Worm (Caenorhabditis elegans) whole organism, L3 larva: ENCODE measurements around the gene swp-1.

Source experiments
- ama-1 ChIP-seq: fragments of 150-350 bp; optimal IDR thresholded peaks from 2 replicates; lab custom pipeline; 2018
- elt-1 ChIP-seq: fragments of 150-350 bp; optimal IDR thresholded peaks from 2 replicates; lab custom pipeline; 2014; ENCODE audit warnings: missing biosample characterization, missing genetic modification characterization
- fos-1 ChIP-seq: fragments of 150-350 bp; optimal IDR thresholded peaks from 2 replicates; lab custom pipeline; 2014; ENCODE audit warnings: missing biosample characterization, missing genetic modification characterization
- lin-15B ChIP-seq: fragments of 150-350 bp; optimal IDR thresholded peaks from 2 replicates; lab custom pipeline; 2014; ENCODE audit warnings: missing biosample characterization, missing genetic modification characterization
- nhr-77 ChIP-seq: fragments of 150-350 bp; optimal IDR thresholded peaks from 2 replicates; lab custom pipeline; 2014; ENCODE audit warnings: missing biosample characterization, missing genetic modification characterization
- skn-1 ChIP-seq: fragments of 150-350 bp; optimal IDR thresholded peaks from 2 replicates; lab custom pipeline; 2014; ENCODE audit warnings: missing biosample characterization, missing genetic modification characterization
- snpc-4 ChIP-seq: fragments of 150-350 bp; optimal IDR thresholded peaks from 2 replicates; lab custom pipeline; 2014; ENCODE audit warnings: missing biosample characterization, missing genetic modification characterization
- unc-39 ChIP-seq: sonication (generic microtip); optimal IDR thresholded peaks from 4 replicates; lab custom pipeline; 2017; ENCODE audit warnings: missing biosample characterization, missing genetic modification characterization
- unc-62 ChIP-seq: fragments of 150-350 bp; sonication (generic microtip); optimal IDR thresholded peaks from 4 replicates; lab custom pipeline; 2014; ENCODE audit warnings: missing biosample characterization, missing genetic modification reagents, missing genetic modification characterization

ce11 chrIII:5714230-5714983 is 9.1 kb upstream of the swp-1 start, which contains the start of gene arf-1:
- TF ChIP-seq skn-1 (tag; lab: Kevin White, UChicago) (no peak), snpc-4 (no peak), fos-1 (tag; lab: Kevin White, UChicago) (no peak), lin-15B (tag; lab: Kevin White, UChicago) (no peak), nhr-77 (tag; lab: Kevin White, UChicago) (peak; percentile 54), unc-62 (no peak), unc-39 (tag; lab: Kevin White, UChicago) (no peak), ama-1 (no peak), elt-1 (tag; lab: Kevin White, UChicago) (no peak)
